Worm (Caenorhabditis elegans) whole organism, L4 larva: ENCODE results near the gene F55A4.7.

Experiments
- F37D6.2 ChIP-seq: sonication (generic microtip); optimal IDR thresholded peaks from 2 replicates; lab custom pipeline; 2016; ENCODE audit warnings: mild to moderate bottlenecking, missing genetic modification characterization, missing compliant biosample characterization
- F44E2.7 ChIP-seq: fragments of 200-800 bp; sonication (Bioruptor generic); IDR thresholded peaks from 2 replicates; pipeline ENCODE4 v2.1.2; 2022; ENCODE audit warnings: missing genetic modification characterization, missing compliant biosample characterization
- F49E8.2 ChIP-seq: sonication (generic microtip); optimal IDR thresholded peaks from 2 replicates; lab custom pipeline; 2016; ENCODE audit warnings: missing compliant biosample characterization, mild to moderate bottlenecking, missing genetic modification characterization, borderline replicate concordance
- R02D3.7 ChIP-seq: fragments of 150-350 bp; sonication (generic microtip); optimal IDR thresholded peaks from 3 replicates; lab custom pipeline; 2014; ENCODE audit warnings: missing biosample characterization, missing genetic modification characterization
- T20F7.1 ChIP-seq: fragments of 200-800 bp; sonication (Bioruptor generic); optimal IDR thresholded peaks from 2 replicates; lab custom pipeline; 2018; ENCODE audit warnings: mild to moderate bottlenecking, missing genetic modification characterization, missing compliant biosample characterization
- Y48G9A.11 ChIP-seq: fragments of 200-800 bp; sonication (Bioruptor generic); IDR thresholded peaks from 2 replicates; pipeline ENCODE4 v1.3.6; 2022; ENCODE audit warnings: missing genetic modification reagents, missing genetic modification characterization, missing compliant biosample characterization
- arid-1 ChIP-seq: fragments of 200-800 bp; sonication (Bioruptor generic); conservative IDR thresholded peaks from 2 replicates; pipeline ENCODE4 v1.3.6; 2022; ENCODE audit warnings: missing genetic modification reagents, missing genetic modification characterization, missing compliant biosample characterization
- attf-4 ChIP-seq: sonication (generic microtip); optimal IDR thresholded peaks from 3 replicates; lab custom pipeline; 2017; ENCODE audit warnings: missing biosample characterization, missing genetic modification characterization
- ceh-28 ChIP-seq: fragments of 150-350 bp; optimal IDR thresholded peaks from 2 replicates; lab custom pipeline; 2014; ENCODE audit warnings: missing biosample characterization, missing genetic modification reagents, missing genetic modification characterization
- ceh-44 ChIP-seq: fragments of 200-800 bp; sonication (Bioruptor generic); IDR thresholded peaks from 2 replicates; pipeline ENCODE4 v1.3.6; 2022; ENCODE audit warnings: missing genetic modification reagents, missing genetic modification characterization, missing compliant biosample characterization
- ceh-62 ChIP-seq: sonication (generic microtip); optimal IDR thresholded peaks from 2 replicates; lab custom pipeline; 2017; ENCODE audit warnings: missing biosample characterization, missing genetic modification characterization
- daf-16 ChIP-seq, 3 experiments: sonication (generic microtip); optimal IDR thresholded peaks; 2 replicates each; lab custom pipeline; 2016 to 2017; ENCODE audit warnings: missing genetic modification characterization in 3 of 3, missing genetic modification reagents in 3 of 3, mild to moderate bottlenecking in 2 of 3, missing compliant biosample characterization in 2 of 3, missing biosample characterization in 1 of 3, moderate library complexity in 1 of 3
- dmd-6 ChIP-seq: fragments of 200-800 bp; sonication (Bioruptor generic); IDR thresholded peaks from 2 replicates; pipeline ENCODE4 v1.3.6; 2022; ENCODE audit warnings: missing genetic modification reagents, missing genetic modification characterization, missing compliant biosample characterization
- dmd-8 ChIP-seq: fragments of 200-800 bp; sonication (Bioruptor generic); IDR thresholded peaks from 2 replicates; pipeline ENCODE4 v1.3.6; 2022; ENCODE audit warnings: missing genetic modification characterization, missing compliant biosample characterization
- dve-1 ChIP-seq: sonication (generic microtip); optimal IDR thresholded peaks from 2 replicates; lab custom pipeline; 2017; ENCODE audit warnings: antibody characterized with exemption, mild to moderate bottlenecking, missing genetic modification characterization, missing compliant biosample characterization; ENCODE audit not compliant: insufficient read depth
- egl-27 ChIP-seq: sonication (generic microtip); optimal IDR thresholded peaks from 3 replicates; lab custom pipeline; 2017; ENCODE audit warnings: missing biosample characterization, missing genetic modification reagents, missing genetic modification characterization
- hlh-11 ChIP-seq: fragments of 200-800 bp; sonication (Bioruptor generic); optimal IDR thresholded peaks from 2 replicates; lab custom pipeline; 2018; ENCODE audit warnings: mild to moderate bottlenecking, missing genetic modification characterization, missing compliant biosample characterization
- hlh-30 ChIP-seq: sonication (generic microtip); optimal IDR thresholded peaks from 2 replicates; lab custom pipeline; 2017; ENCODE audit warnings: antibody characterized with exemption, mild to moderate bottlenecking, missing genetic modification characterization, missing compliant biosample characterization; ENCODE audit not compliant: insufficient read depth
- lin-1 ChIP-seq: fragments of 200-800 bp; sonication (Bioruptor generic); IDR thresholded peaks from 2 replicates; pipeline ENCODE4 v1.3.6; 2022; ENCODE audit warnings: missing genetic modification reagents, missing genetic modification characterization, missing compliant biosample characterization
- lin-13 ChIP-seq: fragments of 150-350 bp; optimal IDR thresholded peaks from 2 replicates; lab custom pipeline; 2014; ENCODE audit warnings: missing biosample characterization, missing genetic modification reagents, missing genetic modification characterization
- lin-29 ChIP-seq: fragments of 200-800 bp; sonication (Bioruptor generic); IDR thresholded peaks from 2 replicates; pipeline ENCODE4 v1.3.6; 2022; ENCODE audit warnings: missing genetic modification reagents, missing genetic modification characterization, missing compliant biosample characterization
- nhr-10 ChIP-seq: fragments of 150-350 bp; optimal IDR thresholded peaks from 2 replicates; lab custom pipeline; 2014; ENCODE audit warnings: missing biosample characterization, missing genetic modification characterization
- nhr-237 ChIP-seq: sonication (generic microtip); optimal IDR thresholded peaks from 2 replicates; lab custom pipeline; 2017; ENCODE audit warnings: missing biosample characterization, missing genetic modification characterization
- nhr-48 ChIP-seq: sonication (generic microtip); optimal IDR thresholded peaks from 2 replicates; lab custom pipeline; 2016; ENCODE audit warnings: mild to moderate bottlenecking, missing genetic modification characterization, missing compliant biosample characterization
- pha-4 ChIP-seq, 2 experiments: fragments of 150-350 bp in 1 of 2; fragments of 200-800 bp in 1 of 2; sonication (Bioruptor generic) in 1 of 2; IDR thresholded peaks in 1 of 2; optimal IDR thresholded peaks in 1 of 2; 2 replicates each; pipeline versions ENCODE4 v1.3.6 to Lab custom; 2014 to 2022; ENCODE audit warnings: missing genetic modification characterization in 2 of 2, missing genetic modification reagents in 2 of 2, missing biosample characterization in 1 of 2, missing compliant biosample characterization in 1 of 2
- php-3 ChIP-seq: fragments of 200-800 bp; sonication (Bioruptor generic); IDR thresholded peaks from 2 replicates; pipeline ENCODE4 v1.3.6; 2022; ENCODE audit warnings: missing genetic modification reagents, missing genetic modification characterization, missing compliant biosample characterization
- pqm-1 ChIP-seq: sonication (generic microtip); optimal IDR thresholded peaks from 2 replicates; lab custom pipeline; 2017; ENCODE audit warnings: missing biosample characterization, missing genetic modification characterization
- snpc-4 ChIP-seq: fragments of 150-350 bp; optimal IDR thresholded peaks from 2 replicates; lab custom pipeline; 2014; ENCODE audit warnings: missing biosample characterization, missing genetic modification characterization
- unc-130 ChIP-seq: sonication (generic microtip); optimal IDR thresholded peaks from 2 replicates; lab custom pipeline; 2016; ENCODE audit warnings: missing genetic modification reagents, missing genetic modification characterization, missing compliant biosample characterization
- unc-39 ChIP-seq: sonication (generic microtip); optimal IDR thresholded peaks from 2 replicates; lab custom pipeline; 2017; ENCODE audit warnings: missing biosample characterization, missing genetic modification characterization
- unc-62 ChIP-seq, 3 experiments: fragments of 150-350 bp in 1 of 3; sonication (generic microtip); optimal IDR thresholded peaks in 2 of 3; peaks in 1 of 3; 1 replicate in 1 of 3; 2 replicates in 2 of 3; lab custom pipeline; 2014 to 2017; ENCODE audit warnings: missing biosample characterization in 3 of 3, missing genetic modification characterization in 3 of 3, missing genetic modification reagents in 3 of 3, missing genotype in 1 of 3
- ztf-11 ChIP-seq: fragments of 150-350 bp; optimal IDR thresholded peaks from 2 replicates; lab custom pipeline; 2014; ENCODE audit warnings: missing biosample characterization, missing genetic modification characterization
- ztf-7 ChIP-seq: fragments of 150-350 bp; optimal IDR thresholded peaks from 2 replicates; lab custom pipeline; 2014; ENCODE audit warnings: missing biosample characterization, missing genetic modification characterization

Gene F55A4.7

DNA sequence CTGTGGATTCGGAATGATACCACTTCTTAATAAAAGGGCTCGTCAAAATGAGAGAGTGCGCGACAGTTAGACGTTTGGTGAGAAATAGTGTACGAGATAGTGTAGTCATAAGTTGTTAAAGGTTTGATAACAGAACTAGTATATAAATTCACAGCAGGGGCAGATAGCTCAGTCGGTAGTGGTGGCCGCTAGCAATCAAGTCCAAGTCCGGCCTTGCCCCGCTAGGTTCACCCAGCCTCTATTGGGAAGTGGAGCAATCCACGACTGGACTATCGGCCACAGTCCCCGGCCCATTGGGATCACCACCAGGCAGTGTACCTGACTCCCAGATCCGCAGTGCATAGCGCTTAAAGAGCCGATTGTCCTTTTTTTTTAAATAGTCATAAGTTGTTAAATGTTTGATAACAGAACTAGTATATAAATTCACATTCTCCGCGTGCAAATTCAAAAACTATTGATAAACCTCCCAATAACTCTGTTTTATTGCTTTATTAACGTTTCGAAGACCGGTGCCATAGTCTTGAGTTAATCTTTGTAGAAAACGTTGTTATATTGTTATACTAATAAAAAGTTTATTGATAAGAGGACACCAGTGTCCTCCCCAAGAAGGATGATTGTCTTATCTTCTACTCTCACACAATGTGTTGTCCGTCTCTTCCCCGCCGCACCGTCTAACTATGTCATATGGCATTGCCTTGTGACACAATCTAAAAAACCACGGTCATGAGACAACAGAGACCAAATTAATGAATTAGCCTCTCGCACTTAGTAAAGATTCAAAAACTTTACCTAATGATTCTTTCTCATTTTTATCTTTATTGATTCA is 27.4 kb downstream of the F55A4.7 start (continued):
- peak; percentile 91 for TF ChIP-seq hlh-11 (tag; lab: Kevin White, UChicago)
- peak; percentile 78 for TF ChIP-seq nhr-10 (tag; lab: Kevin White, UChicago)
- no peak for TF ChIP-seq unc-39 (tag; lab: Kevin White, UChicago)
- peak; percentile 92 for TF ChIP-seq dve-1
- TF ChIP-seq ceh-44 (GFP tag; lab: Robert Waterston, UW): no peak
- no peak for TF ChIP-seq F49E8.2 (tag; lab: Kevin White, UChicago)
- no peak for TF ChIP-seq attf-4
- no peak for TF ChIP-seq unc-130 (GFP tag; lab: Kevin White, UChicago)
- TF ChIP-seq pqm-1 (tag; lab: Kevin White, UChicago): peak; percentile 85
- no peak for TF ChIP-seq F44E2.7 (GFP tag; lab: Robert Waterston, UW)
- TF ChIP-seq ztf-7: peak; percentile 51

DNA sequence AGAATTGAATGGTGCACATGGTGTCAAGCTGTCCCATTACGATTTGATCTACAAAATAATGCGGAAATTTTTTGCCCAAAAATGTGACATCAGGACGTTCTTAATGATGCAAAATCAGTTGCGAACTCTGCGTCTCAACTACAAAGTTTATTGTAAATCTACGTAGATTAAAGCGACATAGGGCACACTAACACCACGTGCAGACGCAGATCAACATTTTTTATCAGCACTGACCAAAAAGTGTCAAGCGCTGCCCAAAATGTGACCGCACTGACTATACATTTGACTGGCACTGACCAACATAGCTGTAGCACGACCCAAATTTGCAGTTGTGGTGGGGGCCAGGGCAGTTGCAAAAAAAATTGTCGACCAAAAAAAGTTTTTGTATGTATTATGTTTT is 28.7 kb downstream of the F55A4.7 start:
- TF ChIP-seq ztf-11 (tag; lab: Kevin White, UChicago) (no peak), hlh-30 (tag; lab: Kevin White, UChicago) (peak; percentile 59), lin-1 (GFP tag; lab: Robert Waterston, UW) (no peak), hlh-11 (tag; lab: Kevin White, UChicago) (peak; percentile 45), dmd-8 (GFP tag; lab: Robert Waterston, UW) (no peak), pha-4 (GFP tag; IDR thresholded peaks at IDR 0.05; lab: Robert Waterston, UW) (no peak), pha-4 (tag; optimal IDR thresholded peaks at IDR 0.05; lab: Kevin White, UChicago) (no peak), nhr-48 (peak; percentile 3), unc-62 (GFP tag; optimal IDR thresholded peaks at IDR 0.05 in 1 of 2; lab: Kevin White, UChicago) (peak in 1 of 2 experiments; percentile 72), unc-62 (tag; optimal IDR thresholded peaks at IDR 0.05; lab: Kevin White, UChicago) (no peak), dmd-6 (GFP tag; lab: Robert Waterston, UW) (peak; percentile 65), php-3 (no peak)

DNA sequence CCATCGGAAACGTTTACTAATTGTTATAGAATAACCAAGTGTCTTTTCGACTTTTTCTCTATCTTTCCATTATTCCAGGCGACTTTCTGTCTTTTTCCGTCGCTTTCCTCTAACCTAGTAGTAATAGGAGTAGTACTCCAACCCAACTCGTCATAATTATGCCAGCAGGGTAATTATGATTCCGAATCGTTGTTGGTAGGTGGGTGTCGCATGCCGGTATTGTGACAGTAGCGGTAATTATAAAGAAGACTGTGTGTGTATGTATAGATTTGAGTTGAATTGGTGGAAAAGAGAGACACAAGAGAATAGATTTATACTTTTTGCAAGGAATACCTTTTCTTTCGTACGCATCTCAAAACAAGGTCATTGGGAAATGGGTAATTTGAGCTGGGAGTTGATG is 33.2 kb downstream of the F55A4.7 start:
- TF ChIP-seq unc-62 (GFP tag; optimal IDR thresholded peaks at IDR 0.05 in 1 of 2; lab: Kevin White, UChicago): peak in 1 of 2 experiments; percentile 66
- TF ChIP-seq unc-62 (tag; optimal IDR thresholded peaks at IDR 0.05; lab: Kevin White, UChicago): no peak
- TF ChIP-seq unc-39 (tag; lab: Kevin White, UChicago): no peak

DNA sequence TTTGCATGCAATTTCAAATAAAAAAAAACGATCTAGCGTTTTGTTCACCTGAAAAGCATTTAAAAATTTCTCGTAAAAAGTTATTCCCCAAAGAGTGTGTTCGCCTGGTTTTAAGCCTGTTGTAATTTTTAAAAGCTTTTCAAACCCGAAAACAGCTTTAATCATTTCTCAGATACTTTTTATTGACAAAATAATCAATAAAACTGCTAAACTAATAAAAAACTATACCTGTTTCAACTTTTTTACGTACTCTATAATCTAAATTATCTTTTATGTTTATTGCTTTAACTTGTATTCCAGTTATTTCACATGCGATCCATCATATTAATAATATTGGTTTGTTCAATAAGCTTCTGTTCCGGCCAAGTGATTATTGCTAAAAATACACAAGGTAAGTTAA is 34.2 kb downstream of the F55A4.7 start, which contains the start of gene cutl-21:
Gene cutl-21 (plus strand): TSS at position 301 of the 400 bp plus-strand sequence.
- TF ChIP-seq F37D6.2 (no peak), ztf-11 (tag; lab: Kevin White, UChicago) (no peak), nhr-237 (tag; lab: Kevin White, UChicago) (no peak), daf-16 (GFP tag; optimal IDR thresholded peaks at IDR 0.05; lab: Kevin White, UChicago) (no peak), daf-16 (tag; optimal IDR thresholded peaks at IDR 0.05; lab: Kevin White, UChicago) (no peak), egl-27 (tag; lab: Kevin White, UChicago) (no peak), R02D3.7 (no peak), snpc-4 (no peak), dve-1 (no peak), lin-29 (GFP tag; lab: Robert Waterston, UW) (no peak), T20F7.1 (GFP tag; lab: Kevin White, UChicago) (no peak), lin-13 (GFP tag; lab: Kevin White, UChicago) (no peak), arid-1 (GFP tag; lab: Robert Waterston, UW) (no peak), F44E2.7 (GFP tag; lab: Robert Waterston, UW) (no peak), ceh-28 (tag; lab: Kevin White, UChicago) (no peak), ceh-62 (tag; lab: Kevin White, UChicago) (no peak), Y48G9A.11 (GFP tag; lab: Robert Waterston, UW) (no peak)
- TF ChIP-seq, all 104 proteins: peak for 0
